Worm (Caenorhabditis elegans) whole organism, L3 larva: Measurements from ENCODE around the gene F36D4.1.

ENCODE experiments used
- aly-2 ChIP-seq: fragments of 150-350 bp; optimal IDR thresholded peaks from 2 replicates; lab custom pipeline; 2014; ENCODE audit warnings: missing biosample characterization, missing genetic modification characterization
- eor-1 ChIP-seq, 2 experiments: fragments of 150-350 bp; optimal IDR thresholded peaks; 2 replicates each; lab custom pipeline; 2014 to 2018; ENCODE audit warnings: missing biosample characterization in 2 of 2, missing genetic modification characterization in 2 of 2
- fkh-10 ChIP-seq: sonication (generic microtip); optimal IDR thresholded peaks from 2 replicates; lab custom pipeline; 2017; ENCODE audit warnings: missing biosample characterization, missing genetic modification reagents, missing genetic modification characterization
- lin-15B ChIP-seq: fragments of 150-350 bp; optimal IDR thresholded peaks from 2 replicates; lab custom pipeline; 2014; ENCODE audit warnings: missing biosample characterization, missing genetic modification characterization
- mml-1 ChIP-seq: fragments of 150-350 bp; sonication (generic microtip); optimal IDR thresholded peaks from 3 replicates; lab custom pipeline; 2014; ENCODE audit warnings: missing biosample characterization, missing genetic modification characterization
- nhr-237 ChIP-seq: fragments of 150-350 bp; optimal IDR thresholded peaks from 2 replicates; lab custom pipeline; 2014; ENCODE audit warnings: missing biosample characterization, missing genetic modification characterization
- skn-1 ChIP-seq: fragments of 150-350 bp; optimal IDR thresholded peaks from 2 replicates; lab custom pipeline; 2014; ENCODE audit warnings: missing biosample characterization, missing genetic modification characterization
- unc-62 ChIP-seq: fragments of 150-350 bp; sonication (generic microtip); optimal IDR thresholded peaks from 4 replicates; lab custom pipeline; 2014; ENCODE audit warnings: missing biosample characterization, missing genetic modification reagents, missing genetic modification characterization
- zag-1 ChIP-seq: fragments of 150-350 bp; optimal IDR thresholded peaks from 2 replicates; lab custom pipeline; 2014; ENCODE audit warnings: missing biosample characterization, missing genetic modification characterization

ce11 chrV:9416624-9417023 is at the start of gene F36D4.1:
- TF ChIP-seq fkh-10 (GFP tag; lab: Kevin White, UChicago) (no peak), zag-1 (tag; lab: Kevin White, UChicago) (no peak), unc-62 (GFP tag; lab: Kevin White, UChicago) (no peak), lin-15B (tag; lab: Kevin White, UChicago) (no peak), aly-2 (tag; lab: Kevin White, UChicago) (no peak), skn-1 (tag; lab: Kevin White, UChicago) (no peak), mml-1 (tag; lab: Kevin White, UChicago) (no peak), nhr-237 (no peak), eor-1 (tag; optimal IDR thresholded peaks at IDR 0.05; lab: Kevin White, UChicago) (no peak)
